Fruit fly (Drosophila melanogaster) whole organism, embryonic: ENCODE data around the gene Dpm3.

Experiments
- Asciz ChIP-seq: fragments of 200-800 bp; sonication (Bioruptor generic); optimal IDR thresholded peaks from 2 replicates; lab custom pipeline; 2017; ENCODE audit warnings: missing biosample characterization, mild to moderate bottlenecking, missing genetic modification characterization, missing genetic modification reagents
- CG10274 ChIP-seq: fragments of 200-800 bp; sonication (Bioruptor generic); optimal IDR thresholded peaks from 3 replicates; lab custom pipeline; 2017; ENCODE audit warnings: missing biosample characterization, mild to moderate bottlenecking, missing genetic modification characterization
- CG10979 ChIP-seq: fragments of 200-800 bp; sonication (Bioruptor generic); optimal IDR thresholded peaks from 2 replicates; lab custom pipeline; 2018; ENCODE audit warnings: missing biosample characterization, mild to moderate bottlenecking, missing genetic modification characterization, moderate library complexity
- CG11085 ChIP-seq: fragments of 200-800 bp; sonication (Bioruptor generic); IDR thresholded peaks from 2 replicates; pipeline ENCODE4 v1.3.6; 2022; ENCODE audit warnings: missing biosample characterization, missing genetic modification characterization
- CG12104 ChIP-seq: fragments of 200-800 bp; sonication (Bioruptor generic); optimal IDR thresholded peaks from 3 replicates; lab custom pipeline; 2016; ENCODE audit warnings: missing biosample characterization, missing genetic modification characterization
- CG1647 ChIP-seq: fragments of 200-800 bp; sonication (Bioruptor generic); optimal IDR thresholded peaks from 3 replicates; lab custom pipeline; 2016; ENCODE audit warnings: missing biosample characterization, missing genetic modification characterization
- CG18262 ChIP-seq: fragments of 200-800 bp; optimal IDR thresholded peaks from 3 replicates; lab custom pipeline; 2019; ENCODE audit warnings: missing biosample characterization, mild to moderate bottlenecking, missing genetic modification characterization, moderate library complexity
- CG2116 ChIP-seq: fragments of 200-800 bp; sonication (Bioruptor generic); optimal IDR thresholded peaks from 3 replicates; lab custom pipeline; 2018; ENCODE audit warnings: missing biosample characterization, mild to moderate bottlenecking, missing genetic modification characterization
- CG31224 ChIP-seq: fragments of 200-800 bp; sonication (Bioruptor generic); IDR thresholded peaks from 2 replicates; pipeline ENCODE4 v1.3.6; 2022; ENCODE audit warnings: missing biosample characterization, missing genetic modification characterization
- CG3281 ChIP-seq: fragments of 200-800 bp; sonication (Bioruptor generic); optimal IDR thresholded peaks from 3 replicates; lab custom pipeline; 2017; ENCODE audit warnings: missing biosample characterization, mild to moderate bottlenecking, missing genetic modification characterization
- CG3847 ChIP-seq: fragments of 200-800 bp; sonication (Bioruptor generic); IDR thresholded peaks from 2 replicates; pipeline ENCODE4 v1.3.6; 2022; ENCODE audit warnings: missing biosample characterization, missing genetic modification characterization
- CG4360 ChIP-seq: fragments of 200-800 bp; sonication (Bioruptor generic); IDR thresholded peaks from 2 replicates; pipeline ENCODE4 v1.3.6; 2022; ENCODE audit warnings: missing biosample characterization, missing genetic modification characterization
- CG4617 ChIP-seq: fragments of 200-800 bp; sonication (Bioruptor generic); optimal IDR thresholded peaks from 3 replicates; lab custom pipeline; 2016; ENCODE audit warnings: missing biosample characterization, missing genetic modification characterization, borderline replicate concordance
- CG5180 ChIP-seq: fragments of 200-800 bp; sonication (Bioruptor generic); optimal IDR thresholded peaks from 3 replicates; lab custom pipeline; 2017; ENCODE audit warnings: missing biosample characterization, missing genetic modification characterization, mild to moderate bottlenecking, moderate library complexity, missing genetic modification reagents
- CG7987 ChIP-seq: fragments of 200-800 bp; sonication (Bioruptor generic); optimal IDR thresholded peaks from 2 replicates; lab custom pipeline; 2018; ENCODE audit warnings: missing biosample characterization, mild to moderate bottlenecking, missing genetic modification characterization, moderate library complexity
- CkIIα-i1 ChIP-seq: fragments of 200-800 bp; sonication (Bioruptor generic); IDR thresholded peaks from 2 replicates; pipeline ENCODE4 v1.3.6; 2022; ENCODE audit warnings: missing biosample characterization, missing genetic modification characterization
- Dbx ChIP-seq: fragments of 200-800 bp; sonication (Bioruptor generic); IDR thresholded peaks from 3 replicates; pipeline ENCODE4 v1.3.6; 2022; ENCODE audit warnings: missing biosample characterization, missing genetic modification characterization
- Deaf1 ChIP-seq: fragments of 200-800 bp; optimal IDR thresholded peaks from 3 replicates; lab custom pipeline; 2019; ENCODE audit warnings: missing biosample characterization, mild to moderate bottlenecking, missing genetic modification characterization, moderate library complexity
- Dref ChIP-seq: fragments of 200-800 bp; sonication (Bioruptor generic); IDR thresholded peaks from 2 replicates; pipeline ENCODE4 v1.3.6; 2022; ENCODE audit warnings: missing biosample characterization, missing genetic modification characterization
- E2f2 ChIP-seq: fragments of 200-800 bp; sonication (Bioruptor generic); IDR thresholded peaks from 2 replicates; pipeline ENCODE4 v1.3.6; 2022; ENCODE audit warnings: missing biosample characterization, missing genetic modification characterization
- Gug ChIP-seq: fragments of 200-800 bp; sonication (Bioruptor generic); IDR thresholded peaks from 4 replicates; pipeline ENCODE4 v1.3.6; 2022; ENCODE audit warnings: missing biosample characterization, missing genetic modification characterization
- Hand ChIP-seq: fragments of 200-800 bp; sonication (Bioruptor generic); optimal IDR thresholded peaks from 2 replicates; lab custom pipeline; 2017; ENCODE audit warnings: mild to moderate bottlenecking, missing biosample characterization, missing genetic modification reagents, missing genetic modification characterization
- Mad ChIP-seq: fragments of 200-800 bp; sonication (Bioruptor generic); optimal IDR thresholded peaks from 2 replicates; lab custom pipeline; 2016; ENCODE audit warnings: missing biosample characterization, missing genetic modification characterization
- NFAT ChIP-seq: fragments of 200-800 bp; sonication (Bioruptor generic); IDR thresholded peaks from 2 replicates; pipeline ENCODE4 v1.3.6; 2022; ENCODE audit warnings: missing biosample characterization, missing genetic modification characterization
- Rx ChIP-seq: fragments of 200-800 bp; sonication (Bioruptor generic); IDR thresholded peaks from 2 replicates; pipeline ENCODE4 v1.3.6; 2022; ENCODE audit warnings: missing biosample characterization, missing genetic modification characterization
- Sin3A ChIP-seq: fragments of >200 bp; optimal IDR thresholded peaks from 2 replicates; lab custom pipeline; 2018
- Ssrp ChIP-seq: fragments of 200-800 bp; sonication (Bioruptor generic); optimal IDR thresholded peaks from 2 replicates; lab custom pipeline; 2018; ENCODE audit warnings: missing biosample characterization, mild to moderate bottlenecking, missing genetic modification characterization, moderate library complexity
- Usf ChIP-seq: fragments of 200-800 bp; sonication (Bioruptor generic); optimal IDR thresholded peaks from 2 replicates; lab custom pipeline; 2017; ENCODE audit warnings: missing genotype, missing biosample characterization, missing genetic modification characterization
- al ChIP-seq: fragments of 200-800 bp; sonication (Bioruptor generic); IDR thresholded peaks from 2 replicates; pipeline ENCODE4 v1.3.6; 2022; ENCODE audit warnings: missing biosample characterization, missing genetic modification characterization
- amos ChIP-seq: fragments of 200-800 bp; sonication (Bioruptor generic); IDR thresholded peaks from 2 replicates; pipeline ENCODE4 v1.3.6; 2022; ENCODE audit warnings: missing biosample characterization, missing genetic modification characterization; ENCODE audit not compliant: partially characterized antibody
- ara ChIP-seq: fragments of 200-800 bp; sonication (Bioruptor generic); IDR thresholded peaks from 2 replicates; pipeline ENCODE4 v1.3.6; 2022; ENCODE audit warnings: missing biosample characterization, missing genetic modification characterization
- az2 ChIP-seq: fragments of 200-800 bp; sonication (Bioruptor generic); optimal IDR thresholded peaks from 3 replicates; lab custom pipeline; 2016; ENCODE audit warnings: missing biosample characterization, missing genetic modification characterization
- bcd ChIP-seq: fragments of 200-800 bp; sonication (Bioruptor generic); optimal IDR thresholded peaks from 2 replicates; lab custom pipeline; 2017; ENCODE audit warnings: missing biosample characterization, mild to moderate bottlenecking, missing genetic modification characterization
- chn ChIP-seq: fragments of 200-800 bp; sonication (Bioruptor generic); optimal IDR thresholded peaks from 2 replicates; lab custom pipeline; 2016; ENCODE audit warnings: missing biosample characterization, missing genetic modification characterization
- corto ChIP-seq: fragments of 200-800 bp; sonication (Bioruptor generic); optimal IDR thresholded peaks from 2 replicates; lab custom pipeline; 2016; ENCODE audit warnings: missing biosample characterization, mild to moderate bottlenecking, missing genetic modification characterization, moderate library complexity
- ewg ChIP-seq: fragments of 200-800 bp; sonication (Bioruptor generic); optimal IDR thresholded peaks from 3 replicates; lab custom pipeline; 2017; ENCODE audit warnings: mild to moderate bottlenecking, missing biosample characterization, missing genetic modification reagents, missing genetic modification characterization
- eyg ChIP-seq: fragments of 200-800 bp; sonication (Bioruptor generic); optimal IDR thresholded peaks from 3 replicates; lab custom pipeline; 2016; ENCODE audit warnings: missing biosample characterization, missing genetic modification characterization
- gem ChIP-seq: fragments of 200-800 bp; sonication (Bioruptor generic); optimal IDR thresholded peaks from 2 replicates; lab custom pipeline; 2019; ENCODE audit warnings: missing biosample characterization, mild to moderate bottlenecking, missing genetic modification characterization, moderate library complexity
- gro ChIP-seq: fragments of 200-800 bp; sonication (Bioruptor generic); optimal IDR thresholded peaks from 2 replicates; lab custom pipeline; 2016; ENCODE audit warnings: missing biosample characterization, missing genetic modification characterization
- hth ChIP-seq: fragments of >200 bp; optimal IDR thresholded peaks from 2 replicates; lab custom pipeline; 2017; ENCODE audit warnings: inconsistent platforms
- lab ChIP-seq: fragments of 200-800 bp; sonication (Bioruptor generic); optimal IDR thresholded peaks from 3 replicates; lab custom pipeline; 2017; ENCODE audit warnings: missing biosample characterization, missing genetic modification characterization, mild to moderate bottlenecking, moderate library complexity, missing genetic modification reagents
- mld ChIP-seq: fragments of 200-800 bp; sonication (Bioruptor generic); IDR thresholded peaks from 3 replicates; pipeline ENCODE4 v1.3.6; 2022; ENCODE audit warnings: missing biosample characterization, missing genetic modification characterization; ENCODE audit not compliant: partially characterized antibody
- oc ChIP-seq: fragments of 200-800 bp; sonication (Bioruptor generic); optimal IDR thresholded peaks from 2 replicates; lab custom pipeline; 2018; ENCODE audit warnings: missing biosample characterization, mild to moderate bottlenecking, missing genetic modification characterization, moderate library complexity
- odd ChIP-seq: fragments of 200-800 bp; sonication (Bioruptor generic); optimal IDR thresholded peaks from 2 replicates; lab custom pipeline; 2017; ENCODE audit warnings: missing biosample characterization, mild to moderate bottlenecking, missing genetic modification characterization
- pb ChIP-seq: fragments of 200-800 bp; sonication (Bioruptor generic); optimal IDR thresholded peaks from 3 replicates; lab custom pipeline; 2016; ENCODE audit warnings: missing biosample characterization, missing genetic modification characterization
- peb ChIP-seq: fragments of 200-800 bp; sonication (Bioruptor generic); IDR thresholded peaks from 2 replicates; pipeline ENCODE4 v1.3.6; 2022; ENCODE audit warnings: missing biosample characterization, missing genetic modification characterization
- pita ChIP-seq: fragments of 200-800 bp; sonication (Bioruptor generic); optimal IDR thresholded peaks from 2 replicates; lab custom pipeline; 2017; ENCODE audit warnings: missing biosample characterization, mild to moderate bottlenecking, missing genetic modification characterization
- ro ChIP-seq: fragments of 200-800 bp; sonication (Bioruptor generic); IDR thresholded peaks from 2 replicates; pipeline ENCODE4 v1.3.6; 2022; ENCODE audit warnings: missing biosample characterization, missing genetic modification characterization
- wor ChIP-seq: fragments of 200-800 bp; sonication (Bioruptor generic); IDR thresholded peaks from 2 replicates; pipeline ENCODE4 v1.3.6; 2022; ENCODE audit warnings: missing biosample characterization, missing genetic modification characterization

The Dpm3 gene

DNA sequence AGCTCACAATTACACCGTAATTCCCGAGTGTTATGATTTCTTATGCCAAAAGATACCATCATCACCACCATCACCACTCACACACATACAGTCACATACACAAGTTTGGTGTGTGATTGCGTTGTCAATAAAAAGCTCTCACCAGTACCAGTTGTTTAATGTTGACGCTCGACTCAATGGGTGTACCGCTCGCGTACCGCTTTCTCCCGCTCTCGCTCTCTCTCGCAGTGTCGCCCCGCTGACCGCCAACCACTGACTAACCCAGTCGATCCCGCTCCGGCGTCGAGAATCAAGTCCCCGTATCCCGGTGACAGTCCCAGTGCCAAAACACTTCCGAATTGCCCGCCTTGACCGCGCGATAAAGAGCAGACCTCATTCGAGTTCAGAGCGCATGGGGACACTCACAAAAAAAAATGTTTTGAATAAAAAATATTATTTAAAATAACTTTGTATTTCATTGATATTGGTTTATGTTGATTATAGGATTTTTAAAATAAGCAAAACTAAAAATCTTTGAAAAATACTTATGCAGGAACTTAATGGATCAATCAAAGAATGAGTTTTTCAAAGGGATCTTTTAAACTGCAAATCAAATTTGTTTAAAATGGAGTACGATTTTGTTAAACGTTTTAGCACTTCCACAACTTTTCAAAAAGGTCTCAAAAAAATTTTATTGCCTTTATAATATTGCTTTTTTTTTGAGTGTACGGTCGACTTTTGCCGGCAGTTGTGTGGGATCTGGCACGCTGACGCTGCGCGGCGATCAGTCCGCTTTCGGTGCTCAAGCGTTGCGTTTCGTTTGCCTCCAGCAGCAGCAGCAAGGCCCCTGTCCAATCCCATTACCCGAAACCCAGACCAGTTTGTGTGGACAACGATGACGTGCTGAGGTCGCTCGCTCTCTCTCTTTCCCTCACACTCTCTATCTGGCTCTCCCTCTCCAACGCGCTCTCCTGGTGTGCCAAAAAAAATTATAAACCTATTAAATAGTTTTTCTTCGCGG, 38.4 kb downstream of the Dpm3 start, which contains the start of gene Dic1:
Gene Dic1, plus strand, starts transcription at position 764 of the 1,000 bp plus-strand sequence.
- TF ChIP-seq Gug (GFP tag; lab: Robert Waterston, UW) (peak; percentile 74; the same call in 3 of the 4 replicates), amos (GFP tag; lab: Robert Waterston, UW) (no peak; the same call in 1 of the 2 replicates), CG2116 (peak; percentile 82), Mad (GFP tag; lab: Kevin White, UChicago) (peak; percentile 91), Usf (GFP tag; lab: Kevin White, UChicago) (peak; percentile 96), mld (GFP tag; lab: Robert Waterston, UW) (no peak), CG3281 (peak; percentile 99), lab (GFP tag; lab: Kevin White, UChicago) (peak; percentile 98), corto (GFP tag; lab: Kevin White, UChicago) (peak; percentile 84), eyg (peak; percentile 71), hth (lab: Kevin White, UChicago) (no peak), CG4360 (GFP tag; lab: Robert Waterston, UW) (peak; percentile 50), gem (tag; lab: Kevin White, UChicago) (peak; percentile 98), CG3847 (GFP tag; lab: Robert Waterston, UW) (peak; percentile 94), az2 (GFP tag; lab: Kevin White, UChicago) (peak; percentile 97), CG18262 (tag; lab: Kevin White, UChicago) (peak; percentile 98), oc (tag; lab: Kevin White, UChicago) (peak; percentile 89), CG10979 (tag; lab: Kevin White, UChicago) (peak; percentile 99), Dbx (peak; percentile 96), Sin3A (no peak), Ssrp (tag; lab: Kevin White, UChicago) (peak; percentile 97), NFAT (peak; percentile 71), pita (no peak), CG4617 (GFP tag; lab: Kevin White, UChicago) (peak; percentile 84), bcd (GFP tag; lab: Kevin White, UChicago) (peak; percentile 99), CG1647 (GFP tag; lab: Kevin White, UChicago) (peak; percentile 76), gro (GFP tag; lab: Kevin White, UChicago) (peak; percentile 71), ro (GFP tag; lab: Robert Waterston, UW) (peak; percentile 74), E2f2 (GFP tag; lab: Robert Waterston, UW) (peak; percentile 71), CG5180 (peak; percentile 92), CG10274 (peak; percentile 91), CG12104 (GFP tag; lab: Kevin White, UChicago) (peak; percentile 99), Rx (peak; percentile 73), wor (GFP tag; lab: Robert Waterston, UW) (peak; percentile 91), CG7987 (GFP tag; lab: Kevin White, UChicago) (peak; percentile 75), Dref (GFP tag; lab: Robert Waterston, UW) (no peak), Asciz (GFP tag; lab: Kevin White, UChicago) (peak; percentile 99), pb (GFP tag; lab: Kevin White, UChicago) (peak; percentile 80), Hand (GFP tag; lab: Kevin White, UChicago) (peak; percentile 94), CG11085 (GFP tag; lab: Robert Waterston, UW) (peak; percentile 80), odd (GFP tag; lab: Kevin White, UChicago) (peak; percentile 97), CG31224 (GFP tag; lab: Robert Waterston, UW) (peak; percentile 86), peb (GFP tag; lab: Robert Waterston, UW) (no peak; the same call in 1 of the 2 replicates), ara (peak; percentile 79), chn (GFP tag; lab: Kevin White, UChicago) (peak; percentile 93), ewg (GFP tag; lab: Kevin White, UChicago) (peak; percentile 93), al (GFP tag; lab: Robert Waterston, UW) (peak; percentile 91), CkIIα-i1 (GFP tag; lab: Robert Waterston, UW) (no peak; the same call in 1 of the 2 replicates), Deaf1 (tag; lab: Kevin White, UChicago) (peak; percentile 85)
